Worm (Caenorhabditis elegans) whole organism, L1 larva: ENCODE measurements around the gene C50C3.5.

Source experiments
- C04F5.9 ChIP-seq: sonication (generic microtip); optimal IDR thresholded peaks from 2 replicates; lab custom pipeline; 2016; ENCODE audit warnings: missing genetic modification characterization, missing compliant biosample characterization
- alr-1 ChIP-seq: fragments of 200-800 bp; sonication (Bioruptor generic); optimal IDR thresholded peaks from 2 replicates; lab custom pipeline; 2018; ENCODE audit warnings: borderline replicate concordance, mild to moderate bottlenecking, missing genetic modification characterization, missing compliant biosample characterization
- ceh-63 ChIP-seq: fragments of 200-800 bp; sonication (Bioruptor generic); optimal IDR thresholded peaks from 2 replicates; lab custom pipeline; 2018; ENCODE audit warnings: mild to moderate bottlenecking, missing genetic modification characterization, missing compliant biosample characterization
- ceh-88 ChIP-seq: fragments of 200-800 bp; sonication (Bioruptor generic); IDR thresholded peaks from 2 replicates; pipeline ENCODE4 v1.3.6; 2022; ENCODE audit warnings: missing genetic modification characterization, missing compliant biosample characterization
- ceh-90 ChIP-seq: sonication (generic microtip); optimal IDR thresholded peaks from 2 replicates; lab custom pipeline; 2016; ENCODE audit warnings: missing genetic modification characterization, missing compliant biosample characterization
- ces-1 ChIP-seq: fragments of 150-350 bp; optimal IDR thresholded peaks from 2 replicates; lab custom pipeline; 2014; ENCODE audit warnings: missing biosample characterization, missing genetic modification reagents, missing genetic modification characterization
- efl-1 ChIP-seq, 4 experiments: fragments of 150-350 bp; optimal IDR thresholded peaks in 3 of 4; peaks in 1 of 4; 1 replicate in 1 of 4; 2 replicates in 3 of 4; lab custom pipeline; 2014; ENCODE audit warnings: missing biosample characterization in 2 of 4, missing genetic modification characterization in 2 of 4, missing genetic modification reagents in 2 of 4
- egl-13 ChIP-seq: sonication (generic microtip); optimal IDR thresholded peaks from 2 replicates; lab custom pipeline; 2016; ENCODE audit warnings: missing genotype, missing genetic modification reagents, missing genetic modification characterization, missing compliant biosample characterization
- egl-27 ChIP-seq, 2 experiments: fragments of 150-350 bp in 1 of 2; sonication (generic microtip); optimal IDR thresholded peaks; 3 replicates each; lab custom pipeline; 2017 to 2018; ENCODE audit warnings: missing biosample characterization in 2 of 2, missing genetic modification characterization in 2 of 2, missing genetic modification reagents in 2 of 2
- fkh-10 ChIP-seq: sonication (generic microtip); optimal IDR thresholded peaks from 2 replicates; lab custom pipeline; 2017; ENCODE audit warnings: missing biosample characterization, missing genetic modification reagents, missing genetic modification characterization
- fkh-4 ChIP-seq: sonication (generic microtip); optimal IDR thresholded peaks from 2 replicates; lab custom pipeline; 2016; ENCODE audit warnings: missing compliant biosample characterization, missing genetic modification characterization, borderline replicate concordance
- fos-1 ChIP-seq: fragments of 150-350 bp; optimal IDR thresholded peaks from 2 replicates; lab custom pipeline; 2014; ENCODE audit warnings: missing biosample characterization, missing genetic modification characterization
- hlh-17 ChIP-seq: fragments of 200-800 bp; sonication (Bioruptor generic); optimal IDR thresholded peaks from 2 replicates; lab custom pipeline; 2018; ENCODE audit warnings: missing genetic modification characterization, mild to moderate bottlenecking, missing compliant biosample characterization, moderate library complexity, borderline replicate concordance
- hlh-4 ChIP-seq: sonication (generic microtip); optimal IDR thresholded peaks from 2 replicates; lab custom pipeline; 2016; ENCODE audit warnings: mild to moderate bottlenecking, missing genetic modification characterization, missing compliant biosample characterization
- irx-1 ChIP-seq: sonication (generic microtip); optimal IDR thresholded peaks from 2 replicates; lab custom pipeline; 2016; ENCODE audit warnings: missing genetic modification characterization, missing compliant biosample characterization
- jun-1 ChIP-seq: fragments of 150-350 bp; optimal IDR thresholded peaks from 2 replicates; lab custom pipeline; 2014; ENCODE audit warnings: missing biosample characterization, missing genetic modification reagents, missing genetic modification characterization
- lin-13 ChIP-seq: fragments of 150-350 bp; optimal IDR thresholded peaks from 2 replicates; lab custom pipeline; 2014; ENCODE audit warnings: missing biosample characterization, missing genetic modification reagents, missing genetic modification characterization
- lin-15B ChIP-seq: fragments of 150-350 bp; sonication (generic microtip); optimal IDR thresholded peaks from 3 replicates; lab custom pipeline; 2014; ENCODE audit warnings: missing biosample characterization, missing genetic modification characterization
- lir-3 ChIP-seq: sonication (generic microtip); optimal IDR thresholded peaks from 2 replicates; lab custom pipeline; 2016; ENCODE audit warnings: mild to moderate bottlenecking, missing genetic modification characterization, moderate library complexity, missing compliant biosample characterization; ENCODE audit not compliant: poor library complexity
- lsy-2 ChIP-seq, 2 experiments: fragments of 150-350 bp; optimal IDR thresholded peaks; 2 replicates each; lab custom pipeline; 2014; ENCODE audit warnings: missing biosample characterization in 2 of 2, missing genetic modification characterization in 2 of 2
- mef-2 ChIP-seq: fragments of 150-350 bp; optimal IDR thresholded peaks from 2 replicates; lab custom pipeline; 2014; ENCODE audit warnings: missing biosample characterization, missing genetic modification characterization
- mep-1 ChIP-seq: fragments of 150-350 bp; optimal IDR thresholded peaks from 2 replicates; lab custom pipeline; 2014; ENCODE audit warnings: missing biosample characterization, missing genetic modification characterization
- nhr-11 ChIP-seq: fragments of 150-350 bp; optimal IDR thresholded peaks from 2 replicates; lab custom pipeline; 2014; ENCODE audit warnings: missing biosample characterization, missing genetic modification characterization
- nhr-19 ChIP-seq: fragments of 200-800 bp; sonication (Bioruptor generic); conservative IDR thresholded peaks from 2 replicates; pipeline ENCODE4 v1.3.6; 2022; ENCODE audit warnings: missing genetic modification characterization, missing compliant biosample characterization
- nhr-20 ChIP-seq: sonication (generic microtip); optimal IDR thresholded peaks from 2 replicates; lab custom pipeline; 2016; ENCODE audit warnings: mild to moderate bottlenecking, missing genetic modification characterization, missing compliant biosample characterization
- nhr-28 ChIP-seq: fragments of 150-350 bp; optimal IDR thresholded peaks from 2 replicates; lab custom pipeline; 2014; ENCODE audit warnings: missing biosample characterization, missing genetic modification characterization
- nhr-85 ChIP-seq: sonication (generic microtip); peaks from one replicate; lab custom pipeline; 2016; ENCODE audit warnings: missing genetic modification characterization, inconsistent platforms, missing compliant biosample characterization
- pax-3 ChIP-seq: fragments of 200-800 bp; sonication (Bioruptor generic); optimal IDR thresholded peaks from 2 replicates; lab custom pipeline; 2018; ENCODE audit warnings: mild to moderate bottlenecking, missing genetic modification characterization, moderate library complexity, missing compliant biosample characterization
- pqm-1 ChIP-seq: sonication (generic microtip); optimal IDR thresholded peaks from 3 replicates; lab custom pipeline; 2017; ENCODE audit warnings: missing biosample characterization, missing genetic modification characterization
- rnt-1 ChIP-seq: sonication (generic microtip); optimal IDR thresholded peaks from 2 replicates; lab custom pipeline; 2016; ENCODE audit warnings: mild to moderate bottlenecking, missing genetic modification characterization, moderate library complexity, missing compliant biosample characterization
- snu-23 ChIP-seq: sonication (generic microtip); optimal IDR thresholded peaks from 2 replicates; lab custom pipeline; 2016; ENCODE audit warnings: missing genetic modification characterization, missing compliant biosample characterization
- sox-4 ChIP-seq: sonication (generic microtip); optimal IDR thresholded peaks from 2 replicates; lab custom pipeline; 2016; ENCODE audit warnings: missing genetic modification characterization, missing compliant biosample characterization
- sup-37 ChIP-seq: fragments of 200-800 bp; sonication (Bioruptor generic); optimal IDR thresholded peaks from 2 replicates; lab custom pipeline; 2018; ENCODE audit warnings: mild to moderate bottlenecking, missing genetic modification characterization, missing compliant biosample characterization
- tbx-2 ChIP-seq: sonication (generic microtip); optimal IDR thresholded peaks from 2 replicates; lab custom pipeline; 2016; ENCODE audit warnings: missing genetic modification characterization, missing compliant biosample characterization
- tlp-1 ChIP-seq: fragments of 150-350 bp; optimal IDR thresholded peaks from 2 replicates; lab custom pipeline; 2014; ENCODE audit warnings: missing biosample characterization, missing genetic modification characterization
- unc-30 ChIP-seq: sonication (generic microtip); optimal IDR thresholded peaks from 2 replicates; lab custom pipeline; 2017; ENCODE audit warnings: missing biosample characterization, missing genetic modification characterization
- unc-86 ChIP-seq: sonication (generic microtip); optimal IDR thresholded peaks from 2 replicates; lab custom pipeline; 2016; ENCODE audit warnings: missing genetic modification characterization, missing compliant biosample characterization
- unc-98 ChIP-seq: fragments of 200-800 bp; sonication (Bioruptor generic); IDR thresholded peaks from 2 replicates; pipeline ENCODE4 v1.3.6; 2022; ENCODE audit warnings: missing genetic modification characterization, missing compliant biosample characterization
- vab-15 ChIP-seq: sonication (generic microtip); optimal IDR thresholded peaks from 2 replicates; lab custom pipeline; 2017; ENCODE audit warnings: missing genotype, mild to moderate bottlenecking, missing genetic modification characterization, missing compliant biosample characterization
- zip-4 ChIP-seq: fragments of 200-800 bp; sonication (Bioruptor generic); optimal IDR thresholded peaks from 2 replicates; lab custom pipeline; 2018; ENCODE audit warnings: mild to moderate bottlenecking, missing genetic modification characterization, moderate library complexity, missing compliant biosample characterization
- ztf-11 ChIP-seq, 2 experiments: sonication (generic microtip); optimal IDR thresholded peaks; 2 replicates each; lab custom pipeline; 2016 to 2017; ENCODE audit warnings: missing genetic modification characterization in 2 of 2, missing biosample characterization in 1 of 2, missing compliant biosample characterization in 1 of 2

Gene C50C3.5

ce11 chrIII:8136517-8137099 lies 42.4 kb upstream of the C50C3.5 start (continued):
- TF ChIP-seq fkh-10 (GFP tag; lab: Kevin White, UChicago) (no peak), alr-1 (tag; lab: Kevin White, UChicago) (no peak), unc-30 (tag; lab: Kevin White, UChicago) (no peak), efl-1 (optimal IDR thresholded peaks at IDR 0.05; lab: Kevin White, UChicago) (no peak), efl-1 (GFP tag; optimal IDR thresholded peaks at IDR 0.05 in 1 of 2; lab: Kevin White, UChicago) (peak in 1 of 2 experiments; percentile 88), mef-2 (tag; lab: Kevin White, UChicago) (no peak), jun-1 (tag; lab: Kevin White, UChicago) (no peak), zip-4 (GFP tag; lab: Kevin White, UChicago) (no peak), vab-15 (tag; lab: Kevin White, UChicago) (no peak), nhr-20 (tag; lab: Kevin White, UChicago) (peak; percentile 39), hlh-4 (tag; lab: Kevin White, UChicago) (no peak), pax-3 (tag; lab: Kevin White, UChicago) (no peak), fos-1 (no peak), ceh-90 (tag; lab: Kevin White, UChicago) (no peak), nhr-85 (no peak), lsy-2 (tag; optimal IDR thresholded peaks at IDR 0.05; lab: Kevin White, UChicago) (no peak), tlp-1 (tag; lab: Kevin White, UChicago) (no peak), sox-4 (tag; lab: Kevin White, UChicago) (no peak), nhr-28 (tag; lab: Kevin White, UChicago) (no peak), unc-98 (GFP tag; lab: Robert Waterston, UW) (no peak), tbx-2 (peak; percentile 42), nhr-11 (tag; lab: Kevin White, UChicago) (no peak), hlh-17 (no peak), pqm-1 (tag; lab: Kevin White, UChicago) (no peak), rnt-1 (tag; lab: Kevin White, UChicago) (peak; percentile 3), nhr-19 (GFP tag; lab: Robert Waterston, UW) (peak; percentile 44)
- TF ChIP-seq, all 84 proteins: peak for 12

DNA sequence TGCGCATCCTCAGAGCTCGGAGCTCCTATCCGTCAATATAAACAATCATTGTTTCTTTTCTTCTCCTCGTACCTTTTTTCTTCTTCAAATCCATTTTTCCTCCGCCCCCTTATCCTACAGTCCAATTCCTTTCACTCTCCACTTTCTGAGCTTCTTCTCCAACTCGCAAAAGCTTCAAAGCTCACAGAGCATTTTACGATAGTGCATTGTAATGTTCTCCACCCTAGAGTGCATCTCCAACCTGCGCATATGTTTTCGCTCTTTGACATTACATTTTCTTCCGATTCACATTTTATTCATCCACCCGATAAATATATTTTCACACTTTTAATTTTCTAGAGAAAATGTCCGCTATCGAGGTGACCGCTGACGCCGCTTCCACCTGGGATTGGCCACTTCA lies 41.2 kb upstream of the C50C3.5 start, which contains the start of gene hsp-12.2:
Gene hsp-12.2 (plus strand): TSS at position 301 of the 400 bp plus-strand sequence.
- TF ChIP-seq unc-86 (tag; lab: Kevin White, UChicago) (no peak), efl-1 (optimal IDR thresholded peaks at IDR 0.05; lab: Kevin White, UChicago) (no peak), efl-1 (GFP tag; optimal IDR thresholded peaks at IDR 0.05 in 1 of 2; lab: Kevin White, UChicago) (peak in 1 of 2 experiments; percentile 68)

DNA sequence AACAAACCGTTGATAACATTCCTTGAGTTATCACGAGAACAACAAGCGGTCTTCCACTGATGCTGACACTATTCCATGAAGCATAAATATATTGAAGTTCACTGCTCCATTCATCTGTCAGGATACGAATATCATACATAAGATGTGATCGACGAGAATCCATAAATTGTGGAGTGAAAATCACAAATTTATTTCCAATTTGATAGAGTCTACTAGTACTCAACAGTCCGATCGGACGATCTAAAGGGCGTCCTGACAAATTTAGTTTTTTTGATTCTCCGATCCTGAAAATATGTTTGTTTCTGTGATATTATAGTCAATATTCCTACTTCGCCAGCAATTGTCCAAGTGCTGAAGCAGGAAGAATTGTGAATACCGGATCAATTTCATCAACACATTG lies 36.8 kb upstream of the C50C3.5 start:
- TF ChIP-seq tlp-1 (tag; lab: Kevin White, UChicago) (no peak), C04F5.9 (tag; lab: Kevin White, UChicago) (no peak), efl-1 (optimal IDR thresholded peaks at IDR 0.05; lab: Kevin White, UChicago) (no peak), efl-1 (GFP tag; optimal IDR thresholded peaks at IDR 0.05 in 1 of 2; lab: Kevin White, UChicago) (no peak), lir-3 (tag; lab: Kevin White, UChicago) (no peak), lsy-2 (tag; optimal IDR thresholded peaks at IDR 0.05; lab: Kevin White, UChicago) (no peak), nhr-11 (tag; lab: Kevin White, UChicago) (no peak), alr-1 (tag; lab: Kevin White, UChicago) (no peak), nhr-19 (GFP tag; lab: Robert Waterston, UW) (no peak), fos-1 (no peak)

DNA sequence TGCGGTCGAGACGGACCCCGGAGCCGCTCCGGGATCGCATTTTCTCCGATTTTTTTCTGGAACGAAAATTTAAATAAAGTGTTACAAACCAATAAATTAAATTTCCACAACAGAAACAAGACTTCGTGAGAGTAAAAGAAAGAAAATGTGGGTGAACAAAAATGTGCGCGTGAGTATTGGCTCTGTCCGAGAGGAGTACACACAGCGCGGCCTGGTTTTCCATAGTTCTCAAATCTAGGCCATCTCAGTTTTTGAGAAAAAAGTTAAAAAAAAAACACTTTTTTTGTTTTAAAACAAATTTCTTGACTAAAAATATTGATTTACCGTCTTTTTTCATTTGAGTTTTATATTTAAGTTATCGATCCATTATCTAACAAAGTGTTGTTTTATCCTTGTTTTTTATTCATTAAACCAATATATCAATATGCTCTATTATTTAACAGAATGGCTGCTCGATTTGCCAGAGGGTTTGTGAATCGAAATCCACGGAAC lies 34.4 kb upstream of the C50C3.5 start, which contains the start of the genes C14B9.8 and mrpl-18:
Gene C14B9.8 (minus strand): TSS at position 56 of the 492 bp plus-strand sequence.
Gene mrpl-18 (plus strand): TSS at position 442 of the 492 bp plus-strand sequence.
- TF ChIP-seq egl-27 (tag; optimal IDR thresholded peaks at IDR 0.05; lab: Kevin White, UChicago) (no peak), irx-1 (tag; lab: Kevin White, UChicago) (peak; percentile 94), ceh-88 (GFP tag; lab: Robert Waterston, UW) (peak; percentile 18; the same call in 1 of the 2 replicates), lin-15B (tag; lab: Kevin White, UChicago) (peak; percentile 48), zip-4 (GFP tag; lab: Kevin White, UChicago) (peak; percentile 6), efl-1 (optimal IDR thresholded peaks at IDR 0.05; lab: Kevin White, UChicago) (peak; percentile 69 to 73), efl-1 (GFP tag; optimal IDR thresholded peaks at IDR 0.05 in 1 of 2; lab: Kevin White, UChicago) (peak; percentile 66 to 97), egl-13 (tag; lab: Kevin White, UChicago) (peak; percentile 81), fos-1 (no peak), ces-1 (GFP tag; lab: Kevin White, UChicago) (no peak), rnt-1 (tag; lab: Kevin White, UChicago) (peak; percentile 99), jun-1 (tag; lab: Kevin White, UChicago) (no peak), mep-1 (peak; percentile 73), nhr-28 (tag; lab: Kevin White, UChicago) (no peak), nhr-85 (peak; percentile 87), ceh-63 (GFP tag; lab: Kevin White, UChicago) (no peak), fkh-4 (tag; lab: Kevin White, UChicago) (peak; percentile 89), sox-4 (tag; lab: Kevin White, UChicago) (peak; percentile 78), pax-3 (tag; lab: Kevin White, UChicago) (peak; percentile 70), unc-30 (tag; lab: Kevin White, UChicago) (no peak), ztf-11 (tag; optimal IDR thresholded peaks at IDR 0.05; lab: Kevin White, UChicago) (peak in 1 of 2 experiments; percentile 89), lin-13 (peak; percentile 50), snu-23 (GFP tag; lab: Kevin White, UChicago) (peak; percentile 73), nhr-19 (GFP tag; lab: Robert Waterston, UW) (peak; percentile 70), sup-37 (no peak)
